Fruit fly (Drosophila melanogaster) whole organism, adult: ENCODE results near the gene Mettl14.

Experiments
- CG11617 ChIP-seq: fragments of 200-800 bp; sonication (Bioruptor generic); optimal IDR thresholded peaks from 2 replicates; lab custom pipeline; 2017; ENCODE audit warnings: mild to moderate bottlenecking, missing biosample characterization, missing genetic modification reagents, missing genetic modification characterization
- CG12768 ChIP-seq: fragments of 200-800 bp; sonication (Bioruptor generic); optimal IDR thresholded peaks from 2 replicates; lab custom pipeline; 2017; ENCODE audit warnings: missing biosample characterization, missing genetic modification characterization, mild to moderate bottlenecking, moderate library complexity, missing genetic modification reagents
- CG1620 ChIP-seq: fragments of 200-800 bp; sonication (Bioruptor generic); optimal IDR thresholded peaks from 2 replicates; lab custom pipeline; 2016; ENCODE audit warnings: missing biosample characterization, missing genetic modification characterization
- CG33017 ChIP-seq: fragments of 200-800 bp; sonication (Bioruptor generic); optimal IDR thresholded peaks from 2 replicates; lab custom pipeline; 2018; ENCODE audit warnings: missing biosample characterization, mild to moderate bottlenecking, missing genetic modification characterization, moderate library complexity
- CG5204 ChIP-seq: fragments of 200-800 bp; sonication (Bioruptor generic); optimal IDR thresholded peaks from 2 replicates; lab custom pipeline; 2016; ENCODE audit warnings: missing biosample characterization, missing genetic modification characterization
- CG7045 ChIP-seq: fragments of 200-800 bp; sonication (Bioruptor generic); optimal IDR thresholded peaks from 2 replicates; lab custom pipeline; 2017; ENCODE audit warnings: missing biosample characterization, mild to moderate bottlenecking, missing genetic modification characterization
- CG7101 ChIP-seq: fragments of 200-800 bp; sonication (Bioruptor generic); optimal IDR thresholded peaks from 2 replicates; lab custom pipeline; 2018; ENCODE audit warnings: missing biosample characterization, mild to moderate bottlenecking, missing genetic modification characterization, moderate library complexity
- Clk ChIP-seq: fragments of 200-800 bp; sonication (Bioruptor generic); optimal IDR thresholded peaks from 2 replicates; lab custom pipeline; 2017; ENCODE audit warnings: missing biosample characterization, missing genetic modification characterization
- Hr96 ChIP-seq: fragments of 200-800 bp; sonication (Bioruptor generic); optimal IDR thresholded peaks from 2 replicates; lab custom pipeline; 2016; ENCODE audit warnings: missing biosample characterization, missing genetic modification characterization
- Mnt ChIP-seq: fragments of 200-800 bp; sonication (Bioruptor generic); optimal IDR thresholded peaks from 2 replicates; lab custom pipeline; 2016; ENCODE audit warnings: missing biosample characterization, mild to moderate bottlenecking, missing genetic modification characterization
- bab1 ChIP-seq: fragments of 200-800 bp; sonication (Bioruptor generic); optimal IDR thresholded peaks from 3 replicates; lab custom pipeline; 2019; ENCODE audit warnings: missing biosample characterization, mild to moderate bottlenecking, missing genetic modification characterization, moderate library complexity
- cic ChIP-seq: fragments of 200-800 bp; sonication (Bioruptor generic); optimal IDR thresholded peaks from 2 replicates; lab custom pipeline; 2017; ENCODE audit warnings: missing biosample characterization, mild to moderate bottlenecking, missing genetic modification characterization, moderate library complexity
- ovo ChIP-seq: fragments of 200-800 bp; sonication (Bioruptor generic); optimal IDR thresholded peaks from 2 replicates; lab custom pipeline; 2016; ENCODE audit warnings: missing biosample characterization, missing genetic modification characterization
- toe ChIP-seq: fragments of 200-800 bp; sonication (Bioruptor generic); optimal IDR thresholded peaks from 2 replicates; lab custom pipeline; 2016; ENCODE audit warnings: missing biosample characterization, missing genetic modification characterization

dm6 chr2L:8288087-8288486, 20.1 kb upstream of the Mettl14 start:
- TF ChIP-seq Clk (no peak), CG1620 (GFP tag; lab: Kevin White, UChicago) (no peak), CG5204 (GFP tag; lab: Kevin White, UChicago) (no peak), CG7101 (tag; lab: Kevin White, UChicago) (no peak), CG7045 (GFP tag; lab: Kevin White, UChicago) (no peak), cic (no peak), CG12768 (GFP tag; lab: Kevin White, UChicago) (no peak), CG33017 (tag; lab: Kevin White, UChicago) (no peak), toe (GFP tag; lab: Kevin White, UChicago) (no peak), bab1 (GFP tag; lab: Kevin White, UChicago) (no peak), ovo (GFP tag; lab: Kevin White, UChicago) (no peak), Mnt (GFP tag; lab: Kevin White, UChicago) (no peak), CG11617 (no peak), Hr96 (GFP tag; lab: Kevin White, UChicago) (no peak)
